Fruit fly (Drosophila melanogaster): ENCODE measurements around the gene CG42655.

The CG42655 gene

dm6 chr3L:19991714-19992231 is 38.3 kb upstream of the CG42655 start, which contains the start of the genes CG7646 and Nca:
TSS of gene CG7646 (plus strand) at chr3L:19991887.
TSS of gene Nca (plus strand) at chr3L:19991887.
- TF ChIP-seq HmgZ (tag; optimal IDR thresholded peaks at IDR 0.05) (peak; percentile 52), bcd (GFP tag; optimal IDR thresholded peaks at IDR 0.05) (no peak), CG17359 (tag; optimal IDR thresholded peaks at IDR 0.05) (no peak), tna (GFP tag; IDR thresholded peaks at IDR 0.05; ENCODE audit: partially characterized antibody) (peak; percentile 87), CG4854 (GFP tag; optimal IDR thresholded peaks at IDR 0.05) (no peak), Dad (GFP tag; optimal IDR thresholded peaks at IDR 0.05) (peak; percentile 16), CG10267 (tag; optimal IDR thresholded peaks at IDR 0.05) (peak; percentile 36), CG1647 (GFP tag; optimal IDR thresholded peaks at IDR 0.05) (no peak), CG1603 (tag; optimal IDR thresholded peaks at IDR 0.05) (peak; percentile 74), CG18599 (GFP tag; optimal IDR thresholded peaks at IDR 0.05) (no peak), CG15514 (GFP tag; optimal IDR thresholded peaks at IDR 0.05) (peak; percentile 89), CG2116 (GFP tag; optimal IDR thresholded peaks at IDR 0.05) (peak; percentile 87), CG15479 (GFP tag; optimal IDR thresholded peaks at IDR 0.05) (peak; percentile 25), CG17186 (GFP tag; optimal IDR thresholded peaks at IDR 0.05) (peak; percentile 6), CrebB (tag; optimal IDR thresholded peaks at IDR 0.05) (peak; percentile 51), CG12391 (tag; optimal IDR thresholded peaks at IDR 0.05) (peak; percentile 49), disco-r (GFP tag; optimal IDR thresholded peaks at IDR 0.05) (no peak), zen (tag; optimal IDR thresholded peaks at IDR 0.05) (peak; percentile 55), CG14710 (tag; optimal IDR thresholded peaks at IDR 0.05) (peak; percentile 46), chif (GFP tag; optimal IDR thresholded peaks at IDR 0.05) (no peak), fd3F (GFP tag; optimal IDR thresholded peaks at IDR 0.05) (no peak), Vsx1 (GFP tag; optimal IDR thresholded peaks at IDR 0.05) (no peak), CG17361 (GFP tag; IDR thresholded peaks at IDR 0.05) (no peak; the same call in 2 of the 3 replicates), lilli (GFP tag; optimal IDR thresholded peaks at IDR 0.05) (peak; percentile 17), cad (GFP tag; optimal IDR thresholded peaks at IDR 0.05) (peak; percentile 14), Xbp1 (GFP tag; optimal IDR thresholded peaks at IDR 0.05) (no peak), maf-S (GFP tag; optimal IDR thresholded peaks at IDR 0.05) (no peak), CG9797 (GFP tag; optimal IDR thresholded peaks at IDR 0.05) (peak; percentile 6), Sin3A (optimal IDR thresholded peaks at IDR 0.05) (no peak), Dref (GFP tag; IDR thresholded peaks at IDR 0.05) (peak; percentile 91), CHES-1-like (GFP tag; optimal IDR thresholded peaks at IDR 0.05) (peak; percentile 39), ash1 (GFP tag; optimal IDR thresholded peaks at IDR 0.05) (no peak), Sox102F (GFP tag; optimal IDR thresholded peaks at IDR 0.05) (no peak), CG2889 (GFP tag; IDR thresholded peaks at IDR 0.05) (no peak), CG12744 (GFP tag; optimal IDR thresholded peaks at IDR 0.05) (no peak), CG4404 (GFP tag; IDR thresholded peaks at IDR 0.05) (no peak), nerfin-2 (GFP tag; IDR thresholded peaks at IDR 0.05; ENCODE audit: partially characterized antibody) (peak; percentile 69; the same call in 1 of the 2 replicates), Chrac-16 (GFP tag; optimal IDR thresholded peaks at IDR 0.05) (peak; percentile 7), CG7987 (GFP tag; optimal IDR thresholded peaks at IDR 0.05) (peak; percentile 4), Scr (GFP tag; IDR thresholded peaks at IDR 0.05; ENCODE audit: partially characterized antibody) (peak; percentile 93), inv (GFP tag; IDR thresholded peaks at IDR 0.05; ENCODE audit: partially characterized antibody) (peak; percentile 92), ato (GFP tag; IDR thresholded peaks at IDR 0.05; ENCODE audit: partially characterized antibody) (peak; percentile 86), bbx (GFP tag; IDR thresholded peaks at IDR 0.05; ENCODE audit: partially characterized antibody) (peak; percentile 95), CG3726 (GFP tag; IDR thresholded peaks at IDR 0.05) (no peak), CG10543 (GFP tag; optimal IDR thresholded peaks at IDR 0.05) (peak; percentile 64), HLH4C (GFP tag; IDR thresholded peaks at IDR 0.05; ENCODE audit: partially characterized antibody) (peak; percentile 89), nau (GFP tag; optimal IDR thresholded peaks at IDR 0.05) (no peak), D (optimal IDR thresholded peaks at IDR 0.05) (no peak), D (GFP tag; optimal IDR thresholded peaks at IDR 0.05) (no peak)
